Worm (Caenorhabditis elegans) whole organism, midembryonic: ENCODE results near the gene srd-8.

Experiments used
- cog-1 ChIP-seq: sonication (generic microtip); optimal IDR thresholded peaks from 2 replicates; lab custom pipeline; 2016; ENCODE audit warnings: missing genetic modification characterization, missing compliant biosample characterization
- tab-1 ChIP-seq: fragments of 200-800 bp; sonication (Bioruptor generic); IDR thresholded peaks from 2 replicates; pipeline ENCODE4 v1.3.6; 2022; ENCODE audit warnings: missing genetic modification characterization, missing compliant biosample characterization

DNA sequence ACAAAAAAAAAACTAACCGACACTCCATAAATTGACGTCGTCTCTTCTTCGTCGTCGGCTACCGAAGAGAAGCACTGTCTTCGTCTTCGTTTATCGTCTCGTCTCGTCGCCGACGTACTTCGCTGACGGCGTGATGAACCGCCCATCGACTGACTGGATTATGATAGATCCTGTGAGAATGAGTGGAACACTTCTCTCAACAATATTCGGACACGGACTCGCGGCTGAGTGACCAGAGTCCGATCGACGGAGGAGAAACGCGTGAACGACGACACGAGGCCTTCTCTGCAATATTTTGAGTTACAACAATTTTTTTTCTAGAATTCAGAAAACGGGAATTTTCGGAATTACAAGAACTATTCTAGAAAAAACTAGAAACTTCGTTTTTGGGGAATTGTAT lies 14.8 kb upstream of the srd-8 start, which contains the start of gene skn-1:
- TF ChIP-seq tab-1 (GFP tag; lab: Robert Waterston, UW) (no peak), cog-1 (no peak)
